Worm (Caenorhabditis elegans) whole organism, L3 larva: ENCODE data around the gene gex-5.
"Not testable (repeated sequence)": the region's sequence is repeated elsewhere in the genome, so short reads cannot be mapped to it uniquely, and the experiment has no call there.

Experiments used
- R02D3.7 ChIP-seq: fragments of 150-350 bp; optimal IDR thresholded peaks from 2 replicates; lab custom pipeline; 2014; ENCODE audit warnings: missing biosample characterization, missing genetic modification characterization
- ama-1 ChIP-seq: fragments of 150-350 bp; optimal IDR thresholded peaks from 2 replicates; lab custom pipeline; 2018
- ceh-16 ChIP-seq: sonication (generic microtip); optimal IDR thresholded peaks from 2 replicates; lab custom pipeline; 2017; ENCODE audit warnings: missing biosample characterization, missing genetic modification characterization

DNA sequence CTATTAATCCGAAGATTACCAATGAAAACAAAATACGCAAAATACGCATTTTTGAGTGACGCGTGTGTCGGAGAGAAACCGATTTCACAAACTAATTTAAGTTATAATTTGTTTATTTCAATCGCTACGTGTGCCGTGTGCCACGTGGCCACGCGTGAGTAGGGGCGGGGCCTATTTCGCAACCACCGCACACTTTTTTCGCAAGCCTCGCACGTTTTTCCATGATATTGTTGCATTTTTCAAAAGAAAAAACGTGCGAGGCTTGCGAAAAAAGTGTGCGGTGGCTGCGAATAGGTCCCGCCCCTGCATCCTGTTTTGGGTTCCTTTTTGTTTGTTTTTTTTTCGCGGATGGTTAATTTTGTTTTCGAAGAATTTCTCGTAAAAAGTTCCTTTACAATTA, 3.3 kb upstream of the gex-5 start, which contains the start of gene enu-3.2:
- TF ChIP-seq ceh-16 (tag; lab: Kevin White, UChicago); R02D3.7 (tag; lab: Kevin White, UChicago); ama-1 (lab: Kevin White, UChicago): not testable (repeated sequence)
